Worm (Caenorhabditis elegans) whole organism, young adult: Measurements from ENCODE around the gene srbc-23.
A peak's percentile ranks its signal among the peaks of the same experiment; 100 is the strongest.

Experiments
- B0035.1 ChIP-seq: sonication (generic microtip); optimal IDR thresholded peaks from 2 replicates; lab custom pipeline; 2016; ENCODE audit warnings: missing genetic modification characterization, mild to moderate bottlenecking, missing compliant biosample characterization, missing genotype, missing genetic modification reagents
- B0336.3 ChIP-seq: fragments of 200-800 bp; sonication (Bioruptor generic); IDR thresholded peaks from 2 replicates; pipeline ENCODE4 v1.3.6; 2022; ENCODE audit warnings: missing genetic modification characterization, missing compliant biosample characterization
- F33H1.4 ChIP-seq: fragments of 200-800 bp; sonication (Bioruptor generic); IDR thresholded peaks from 2 replicates; pipeline ENCODE4 v1.3.6; 2022; ENCODE audit warnings: missing genetic modification reagents, missing genetic modification characterization, missing compliant biosample characterization
- F37B4.10 ChIP-seq: fragments of 200-800 bp; sonication (Bioruptor generic); IDR thresholded peaks from 2 replicates; pipeline ENCODE4 v1.3.6; 2022; ENCODE audit warnings: missing genetic modification characterization, missing compliant biosample characterization
- F39B2.1 ChIP-seq: fragments of 200-800 bp; sonication (Bioruptor generic); IDR thresholded peaks from 2 replicates; pipeline ENCODE4 v1.3.6; 2022; ENCODE audit warnings: missing genetic modification reagents, missing genetic modification characterization, missing compliant biosample characterization
- F52B5.7 ChIP-seq: sonication (generic microtip); optimal IDR thresholded peaks from 2 replicates; lab custom pipeline; 2016; ENCODE audit warnings: mild to moderate bottlenecking, missing genetic modification characterization, missing compliant biosample characterization
- F55B11.4 ChIP-seq: sonication (generic microtip); optimal IDR thresholded peaks from 2 replicates; lab custom pipeline; 2016; ENCODE audit warnings: missing compliant biosample characterization, missing genetic modification characterization, borderline replicate concordance; ENCODE audit not compliant: insufficient read depth
- F57C9.4 ChIP-seq: sonication (generic microtip); optimal IDR thresholded peaks from 2 replicates; lab custom pipeline; 2017; ENCODE audit warnings: mild to moderate bottlenecking, missing genetic modification characterization, missing compliant biosample characterization
- Y53G8AR.9 ChIP-seq: fragments of 200-800 bp; sonication (Bioruptor generic); conservative IDR thresholded peaks from 2 replicates; pipeline ENCODE4 v1.3.6; 2022; ENCODE audit warnings: missing genetic modification reagents, missing genetic modification characterization, missing compliant biosample characterization
- athp-1 ChIP-seq: sonication (generic microtip); optimal IDR thresholded peaks from 2 replicates; lab custom pipeline; 2017; ENCODE audit warnings: mild to moderate bottlenecking, missing genetic modification characterization, missing compliant biosample characterization
- attf-5 ChIP-seq: fragments of 200-800 bp; sonication (Bioruptor generic); optimal IDR thresholded peaks from 2 replicates; lab custom pipeline; 2018; ENCODE audit warnings: mild to moderate bottlenecking, missing genetic modification characterization, missing compliant biosample characterization
- bed-2 ChIP-seq: fragments of 200-800 bp; sonication (Bioruptor generic); IDR thresholded peaks from 2 replicates; pipeline ENCODE4 v1.3.6; 2022; ENCODE audit warnings: missing genetic modification reagents, missing genetic modification characterization, missing compliant biosample characterization
- ceh-100 ChIP-seq: fragments of 200-800 bp; sonication (Bioruptor generic); IDR thresholded peaks from 2 replicates; pipeline ENCODE4 v1.3.6; 2022; ENCODE audit warnings: missing genetic modification reagents, missing genetic modification characterization, missing compliant biosample characterization
- ceh-27 ChIP-seq: fragments of 200-800 bp; sonication (Bioruptor generic); optimal IDR thresholded peaks from 2 replicates; lab custom pipeline; 2018; ENCODE audit warnings: mild to moderate bottlenecking, missing genetic modification characterization, moderate library complexity, missing compliant biosample characterization
- dpff-1 ChIP-seq: sonication (generic microtip); optimal IDR thresholded peaks from 2 replicates; lab custom pipeline; 2017; ENCODE audit warnings: mild to moderate bottlenecking, missing genetic modification characterization, missing compliant biosample characterization
- egrh-3 ChIP-seq: fragments of 200-800 bp; sonication (Bioruptor generic); IDR thresholded peaks from 2 replicates; pipeline ENCODE4 v1.3.6; 2022; ENCODE audit warnings: missing genetic modification reagents, missing genetic modification characterization, missing compliant biosample characterization
- ekl-4 ChIP-seq: fragments of 200-800 bp; sonication (Bioruptor generic); IDR thresholded peaks from 2 replicates; pipeline ENCODE4 v1.3.6; 2022; ENCODE audit warnings: missing genetic modification reagents, missing genetic modification characterization, missing compliant biosample characterization
- gei-17 ChIP-seq: fragments of 200-800 bp; sonication (Bioruptor generic); optimal IDR thresholded peaks from 2 replicates; lab custom pipeline; 2018; ENCODE audit warnings: mild to moderate bottlenecking, missing genetic modification characterization, missing compliant biosample characterization
- hlh-12 ChIP-seq: sonication (generic microtip); optimal IDR thresholded peaks from 2 replicates; lab custom pipeline; 2016; ENCODE audit warnings: missing genetic modification characterization, missing compliant biosample characterization
- hrde-1 ChIP-seq: sonication (generic microtip); optimal IDR thresholded peaks from 2 replicates; lab custom pipeline; 2016; ENCODE audit warnings: missing genetic modification characterization, mild to moderate bottlenecking, missing compliant biosample characterization, moderate library complexity, missing genotype, missing genetic modification reagents, borderline replicate concordance
- lin-26 ChIP-seq: fragments of 200-800 bp; sonication (Bioruptor generic); IDR thresholded peaks from 2 replicates; pipeline ENCODE4 v1.3.6; 2022; ENCODE audit warnings: missing genetic modification reagents, missing genetic modification characterization, missing compliant biosample characterization
- madf-6 ChIP-seq: fragments of 200-800 bp; sonication (Bioruptor generic); IDR thresholded peaks from 2 replicates; pipeline ENCODE4 v1.3.6; 2022; ENCODE audit warnings: missing genetic modification reagents, missing genetic modification characterization, missing compliant biosample characterization
- mes-4 ChIP-seq: sonication (generic microtip); optimal IDR thresholded peaks from 2 replicates; lab custom pipeline; 2016; ENCODE audit warnings: missing genotype, missing genetic modification characterization, missing compliant biosample characterization
- nhr-179 ChIP-seq: sonication (generic microtip); optimal IDR thresholded peaks from 2 replicates; lab custom pipeline; 2016; ENCODE audit warnings: mild to moderate bottlenecking, missing genetic modification characterization, missing compliant biosample characterization
- nhr-80 ChIP-seq: sonication (generic microtip); optimal IDR thresholded peaks from 2 replicates; lab custom pipeline; 2016; ENCODE audit warnings: missing genetic modification characterization, missing compliant biosample characterization
- nhr-90 ChIP-seq: sonication (generic microtip); optimal IDR thresholded peaks from 2 replicates; lab custom pipeline; 2016; ENCODE audit warnings: missing genotype, mild to moderate bottlenecking, missing genetic modification characterization, missing compliant biosample characterization
- pbrm-1 ChIP-seq: fragments of 200-800 bp; sonication (Bioruptor generic); IDR thresholded peaks from 2 replicates; pipeline ENCODE4 v1.3.6; 2022; ENCODE audit warnings: missing genetic modification reagents, missing genetic modification characterization, missing compliant biosample characterization
- snpc-1.3 ChIP-seq: sonication (generic microtip); optimal IDR thresholded peaks from 2 replicates; lab custom pipeline; 2017; ENCODE audit warnings: missing genetic modification characterization, mild to moderate bottlenecking, missing compliant biosample characterization, antibody characterized with exemption, moderate library complexity, missing genotype, missing genetic modification reagents; ENCODE audit not compliant: insufficient read depth
- somi-1 ChIP-seq: fragments of 200-800 bp; sonication (Bioruptor generic); optimal IDR thresholded peaks from 2 replicates; lab custom pipeline; 2018; ENCODE audit warnings: mild to moderate bottlenecking, missing genetic modification characterization, missing compliant biosample characterization
- unc-62 ChIP-seq: fragments of 150-350 bp; optimal IDR thresholded peaks from 2 replicates; lab custom pipeline; 2014; ENCODE audit warnings: missing biosample characterization, missing genetic modification reagents, missing genetic modification characterization

Gene srbc-23

ce11 chrV:2153274-2153673 is at the start of gene srbc-23:
Gene srbc-23, plus strand, starts transcription at chrV:2153574.
- TF ChIP-seq B0336.3 (GFP tag; lab: Robert Waterston, UW) (no peak), attf-5 (no peak), ceh-27 (no peak), F55B11.4 (no peak), somi-1 (no peak), gei-17 (no peak), nhr-90 (no peak), hrde-1 (tag; lab: Kevin White, UChicago) (no peak), egrh-3 (GFP tag; lab: Robert Waterston, UW) (no peak), nhr-179 (tag; lab: Kevin White, UChicago) (no peak), bed-2 (GFP tag; lab: Robert Waterston, UW) (no peak), athp-1 (tag; lab: Kevin White, UChicago) (no peak), Y53G8AR.9 (GFP tag; lab: Robert Waterston, UW) (no peak), lin-26 (GFP tag; lab: Robert Waterston, UW) (no peak), B0035.1 (tag; lab: Kevin White, UChicago) (no peak), snpc-1.3 (tag; lab: Kevin White, UChicago) (no peak), F37B4.10 (GFP tag; lab: Robert Waterston, UW) (no peak)

DNA sequence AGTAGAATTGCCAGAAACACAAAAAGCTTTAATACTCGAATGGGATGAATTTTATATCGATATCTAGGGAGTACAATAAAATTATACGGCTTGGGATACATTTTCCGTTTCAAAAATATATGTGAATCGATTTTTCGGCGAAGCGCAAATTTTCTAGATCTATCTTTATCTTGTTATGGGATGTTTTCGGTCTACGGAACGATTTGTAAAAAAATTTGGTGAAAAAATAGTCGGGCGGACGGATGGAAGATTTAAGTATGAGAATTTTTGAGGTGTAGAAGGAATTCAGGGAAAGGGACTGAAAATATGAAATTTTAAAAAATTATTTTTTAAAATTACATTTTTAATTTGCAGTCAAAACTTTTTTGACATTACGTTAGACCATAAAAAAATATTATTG is 47.4 kb upstream of the srbc-23 start, which contains the start of gene F22F7.4:
F22F7.4 (minus strand) TSS at position 101 of the 400 bp plus-strand sequence.
- TF ChIP-seq nhr-179 (tag; lab: Kevin White, UChicago) (no peak), ekl-4 (no peak), F52B5.7 (tag; lab: Kevin White, UChicago) (no peak), madf-6 (GFP tag; lab: Robert Waterston, UW) (no peak)

ce11 chrV:2109295-2109694 is 44.1 kb upstream of the srbc-23 start, which contains the start of gene ckb-4:
Gene ckb-4, minus strand, starts transcription at chrV:2109434.
- no peak for TF ChIP-seq ceh-100
- peak; percentile 22 for TF ChIP-seq nhr-80

ce11 chrV:2110368-2110767 is 43.0 kb upstream of the srbc-23 start, which contains the start of gene F22F7.3:
Gene F22F7.3, plus strand, starts transcription at chrV:2110668.
- no peak for TF ChIP-seq pbrm-1 (GFP tag; lab: Robert Waterston, UW)
- TF ChIP-seq, all 124 proteins: peak for 0

ce11 chrV:2118574-2118973 is 34.8 kb upstream of the srbc-23 start, which contains the start of gene bgnt-1.2:
Gene bgnt-1.2, minus strand, starts transcription at chrV:2118674.
- TF ChIP-seq F57C9.4 (tag; lab: Kevin White, UChicago): no peak
- TF ChIP-seq mes-4: no peak
- no peak for TF ChIP-seq F39B2.1 (GFP tag; lab: Robert Waterston, UW)
- TF ChIP-seq dpff-1 (tag; lab: Kevin White, UChicago): no peak
- TF ChIP-seq F33H1.4 (GFP tag; lab: Robert Waterston, UW): no peak
- TF ChIP-seq unc-62 (GFP tag; lab: Kevin White, UChicago): no peak
- no peak for TF ChIP-seq somi-1
- TF ChIP-seq B0035.1 (tag; lab: Kevin White, UChicago): no peak

DNA sequence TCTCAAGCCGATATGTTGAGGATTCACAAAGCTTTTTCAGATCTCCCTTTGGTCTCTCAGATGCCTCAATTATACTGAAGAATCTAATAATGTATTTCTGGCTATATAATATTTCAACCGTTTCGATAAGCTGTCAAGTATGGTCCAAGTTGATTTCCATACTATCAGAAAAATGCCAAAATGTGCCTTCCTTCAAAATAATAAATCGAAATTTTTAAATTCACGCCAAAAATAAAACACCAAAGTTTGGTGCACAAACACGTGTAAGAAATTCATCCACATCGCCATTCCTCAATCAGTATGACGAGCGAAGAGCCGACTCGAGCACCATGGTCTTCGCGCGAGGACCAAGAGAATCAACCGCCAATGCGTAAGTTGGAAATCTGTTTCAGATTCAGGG is 33.8 kb upstream of the srbc-23 start, which contains the start of gene F22F7.11:
F22F7.11 (plus strand) TSS at position 301 of the 400 bp plus-strand sequence.
- no peak for TF ChIP-seq hlh-12 (tag; lab: Kevin White, UChicago)
- TF ChIP-seq, all 124 proteins: peak for 0
